Worm (Caenorhabditis elegans): ENCODE measurements around the gene nhr-136.
A peak's percentile ranks its signal among the peaks of the same experiment; 100 is the strongest.

The nhr-136 gene

ce11 chrV:12091759-12092158, 15.2 kb upstream of the nhr-136 start, which contains the start of gene nhr-206 (continued):
- TF ChIP-seq madf-9 (GFP tag; conservative IDR thresholded peaks at IDR 0.05) = no peak
- no peak for TF ChIP-seq aha-1 (tag)
- TF ChIP-seq nhr-11 (tag; optimal IDR thresholded peaks at IDR 0.05) = no peak
- TF ChIP-seq nhr-77 (tag; optimal IDR thresholded peaks at IDR 0.05) = peak; percentile 42
- no peak for TF ChIP-seq fkh-10 (GFP tag; optimal IDR thresholded peaks at IDR 0.05)
- TF ChIP-seq skn-1 (tag; optimal IDR thresholded peaks at IDR 0.05) = no peak
- TF ChIP-seq daf-19 (GFP tag; conservative IDR thresholded peaks at IDR 0.05) = no peak
- TF ChIP-seq zip-2 (tag; optimal IDR thresholded peaks at IDR 0.05) = no peak
- TF ChIP-seq lin-13 (GFP tag; optimal IDR thresholded peaks at IDR 0.05) = no peak
- TF ChIP-seq daf-16 (GFP tag; optimal IDR thresholded peaks at IDR 0.05) = no peak
- peak; percentile 84 for TF ChIP-seq daf-16 (tag; optimal IDR thresholded peaks at IDR 0.05)
- TF ChIP-seq F49E8.2 (tag; optimal IDR thresholded peaks at IDR 0.05; ENCODE audit: borderline replicate concordance) = no peak
- TF ChIP-seq ceh-44 (GFP tag; IDR thresholded peaks at IDR 0.05) = no peak
- TF ChIP-seq madf-5 (GFP tag; IDR thresholded peaks at IDR 0.05) = no peak
- TF ChIP-seq dpl-1 (GFP tag; optimal IDR thresholded peaks at IDR 0.05) = no peak
- no peak for TF ChIP-seq zag-1 (tag; optimal IDR thresholded peaks at IDR 0.05)
- TF ChIP-seq lir-3 (tag; optimal IDR thresholded peaks at IDR 0.05) = no peak
- TF ChIP-seq lsy-2 (tag; optimal IDR thresholded peaks at IDR 0.05) = no peak
- TF ChIP-seq egl-43 (GFP tag; IDR thresholded peaks at IDR 0.05) = no peak
- no peak for TF ChIP-seq nhr-10 (tag; optimal IDR thresholded peaks at IDR 0.05)
- no peak for TF ChIP-seq R02D3.7 (tag; optimal IDR thresholded peaks at IDR 0.05)
- TF ChIP-seq nhr-102 (tag; optimal IDR thresholded peaks at IDR 0.05) = peak; percentile 40
- TF ChIP-seq pha-4 (GFP tag; IDR thresholded peaks at IDR 0.05) = no peak
- TF ChIP-seq pha-4 (tag; optimal IDR thresholded peaks at IDR 0.05) = no peak
- no peak for TF ChIP-seq spr-3 (GFP tag; optimal IDR thresholded peaks at IDR 0.05)

DNA sequence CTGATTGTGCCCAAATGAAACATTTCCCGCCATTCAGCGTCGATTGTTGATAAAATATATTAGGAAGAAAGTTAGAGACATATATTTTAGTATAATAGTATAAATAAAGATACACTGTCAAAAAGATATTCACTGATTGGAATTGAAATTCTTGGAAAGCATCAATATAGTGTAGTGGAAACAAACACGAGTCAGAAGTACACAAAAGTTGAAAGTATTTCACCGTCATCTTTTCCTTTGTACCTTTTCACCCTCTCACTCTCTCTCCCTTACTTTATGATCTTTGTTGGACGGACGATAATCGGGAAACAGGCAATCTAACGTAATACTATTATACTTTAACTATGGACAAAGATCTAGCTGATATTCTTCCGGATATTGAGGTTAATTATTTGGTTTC, 12.9 kb upstream of the nhr-136 start, which contains the start of gene nhr-208:
nhr-208 (plus strand) TSS at position 288 of the 400 bp plus-strand sequence.
- peak; percentile 15 for TF ChIP-seq dve-1 (tag; optimal IDR thresholded peaks at IDR 0.05; ENCODE audit: insufficient read depth)
- TF ChIP-seq dmd-8 (GFP tag; IDR thresholded peaks at IDR 0.05) = no peak
- 0 out of 2 replicates have a peak, but pooled peaks have one; percentile 18 for TF ChIP-seq dmd-6 (GFP tag; IDR thresholded peaks at IDR 0.05)
- peak; percentile 5 for TF ChIP-seq nhr-102 (tag; optimal IDR thresholded peaks at IDR 0.05)
- no peak for TF ChIP-seq hlh-11 (tag; optimal IDR thresholded peaks at IDR 0.05)
- TF ChIP-seq nhr-42 (GFP tag; IDR thresholded peaks at IDR 0.05) = no peak
- no peak for TF ChIP-seq F37D6.2 (tag; optimal IDR thresholded peaks at IDR 0.05)
- peak; percentile 13 for TF ChIP-seq hlh-30 (tag; optimal IDR thresholded peaks at IDR 0.05; ENCODE audit: insufficient read depth)
- peak; percentile 62 for TF ChIP-seq nhr-28 (tag; optimal IDR thresholded peaks at IDR 0.05)
- TF ChIP-seq daf-16 (GFP tag; optimal IDR thresholded peaks at IDR 0.05) = no peak
- TF ChIP-seq daf-16 (tag; optimal IDR thresholded peaks at IDR 0.05) = peak; percentile 56
- no peak for TF ChIP-seq lin-1 (GFP tag; IDR thresholded peaks at IDR 0.05)

- no peak for TF ChIP-seq ceh-82 (tag; optimal IDR thresholded peaks at IDR 0.05)
- no peak for TF ChIP-seq gei-8 (GFP tag; optimal IDR thresholded peaks at IDR 0.05)
- TF ChIP-seq fkh-10 (GFP tag; optimal IDR thresholded peaks at IDR 0.05) = no peak
- TF ChIP-seq saeg-2 (GFP tag; IDR thresholded peaks at IDR 0.05) = no peak
- TF ChIP-seq jun-1 (tag; optimal IDR thresholded peaks at IDR 0.05) = no peak
- no peak for TF ChIP-seq lim-7 (GFP tag; IDR thresholded peaks at IDR 0.05)
- no peak for TF ChIP-seq R02D3.7 (tag; optimal IDR thresholded peaks at IDR 0.05)
- peak; percentile 95 for TF ChIP-seq nhr-28 (tag; optimal IDR thresholded peaks at IDR 0.05)
- peak; percentile 45 for TF ChIP-seq dve-1 (tag; optimal IDR thresholded peaks at IDR 0.05; ENCODE audit: insufficient read depth)
- TF ChIP-seq ztf-7 (tag; optimal IDR thresholded peaks at IDR 0.05) = no peak
- no peak for TF ChIP-seq mxl-3 (GFP tag; optimal IDR thresholded peaks at IDR 0.05)
- peak; percentile 85 for TF ChIP-seq nhr-6 (tag; optimal IDR thresholded peaks at IDR 0.05)
- TF ChIP-seq Y75B8A.6 (GFP tag; IDR thresholded peaks at IDR 0.05) = no peak
- TF ChIP-seq hlh-11 (tag; optimal IDR thresholded peaks at IDR 0.05) = peak; percentile 39
- no peak for TF ChIP-seq lin-38 (GFP tag; IDR thresholded peaks at IDR 0.05)
- TF ChIP-seq F26F4.8 (GFP tag; conservative IDR thresholded peaks at IDR 0.05) = no peak
- no peak for TF ChIP-seq madf-5 (GFP tag; IDR thresholded peaks at IDR 0.05)
- TF ChIP-seq ztf-11 (tag; optimal IDR thresholded peaks at IDR 0.05) = no peak
- TF ChIP-seq php-3 (GFP tag; IDR thresholded peaks at IDR 0.05) = no peak
- peak; percentile 20 for TF ChIP-seq nhr-77 (tag; optimal IDR thresholded peaks at IDR 0.05)
- TF ChIP-seq unc-62 (GFP tag; optimal IDR thresholded peaks at IDR 0.05 in 1 of 2) = no peak
- TF ChIP-seq unc-62 (tag; optimal IDR thresholded peaks at IDR 0.05) = no peak
- peak; percentile 54 for TF ChIP-seq nhr-102 (tag; optimal IDR thresholded peaks at IDR 0.05)
- no peak for TF ChIP-seq daf-19 (GFP tag; conservative IDR thresholded peaks at IDR 0.05)
- TF ChIP-seq zfp-2 (tag; optimal IDR thresholded peaks at IDR 0.05) = no peak
- TF ChIP-seq dmd-6 (GFP tag; IDR thresholded peaks at IDR 0.05) = peak; percentile 85
Observed at ce11 chrV:12095865-12096264, 11.1 kb upstream of the nhr-136 start, which contains the start of gene nhr-207. Gene nhr-207, plus strand, starts transcription at chrV:12096146.
